Worm (Caenorhabditis elegans) whole organism, early embryonic: ENCODE data around the gene ifas-2.

Experiments used
- B0310.2 ChIP-seq: sonication (generic microtip); optimal IDR thresholded peaks from 2 replicates; lab custom pipeline; 2016; ENCODE audit warnings: mild to moderate bottlenecking, missing genetic modification characterization, missing compliant biosample characterization
- F13C5.2 ChIP-seq: sonication (generic microtip); optimal IDR thresholded peaks from 2 replicates; lab custom pipeline; 2017; ENCODE audit warnings: mild to moderate bottlenecking, missing genetic modification characterization, inconsistent platforms, missing compliant biosample characterization
- aly-1 ChIP-seq: sonication (generic microtip); optimal IDR thresholded peaks from 2 replicates; lab custom pipeline; 2016; ENCODE audit warnings: missing genetic modification characterization, missing compliant biosample characterization
- ama-1 ChIP-seq: fragments of 150-350 bp; optimal IDR thresholded peaks from 2 replicates; lab custom pipeline; 2014
- ceh-13 ChIP-seq: fragments of 200-800 bp; sonication (Bioruptor generic); optimal IDR thresholded peaks from 2 replicates; lab custom pipeline; 2018; ENCODE audit warnings: mild to moderate bottlenecking, missing genetic modification characterization, missing compliant biosample characterization
- ceh-36 ChIP-seq: sonication (generic microtip); optimal IDR thresholded peaks from 2 replicates; lab custom pipeline; 2016; ENCODE audit warnings: missing genetic modification characterization, inconsistent platforms, missing compliant biosample characterization
- ets-7 ChIP-seq: sonication (generic microtip); optimal IDR thresholded peaks from 2 replicates; lab custom pipeline; 2016; ENCODE audit warnings: missing genotype, missing genetic modification characterization, missing compliant biosample characterization
- flt-1 ChIP-seq: fragments of 200-800 bp; sonication (Bioruptor generic); IDR thresholded peaks from 2 replicates; pipeline ENCODE4 v1.3.6; 2022; ENCODE audit warnings: missing genetic modification characterization, missing compliant biosample characterization
- hmbx-1 ChIP-seq: sonication (generic microtip); optimal IDR thresholded peaks from 2 replicates; lab custom pipeline; 2016; ENCODE audit warnings: mild to moderate bottlenecking, missing genetic modification characterization, missing compliant biosample characterization
- hmg-4 ChIP-seq: fragments of 200-800 bp; sonication (Bioruptor generic); optimal IDR thresholded peaks from 2 replicates; lab custom pipeline; 2018; ENCODE audit warnings: mild to moderate bottlenecking, missing genetic modification characterization, missing compliant biosample characterization
- hnd-1 ChIP-seq: sonication (generic microtip); optimal IDR thresholded peaks from 2 replicates; lab custom pipeline; 2016; ENCODE audit warnings: missing genetic modification characterization, missing compliant biosample characterization
- pes-1 ChIP-seq: fragments of 200-800 bp; sonication (Bioruptor generic); IDR thresholded peaks from 2 replicates; pipeline ENCODE4 v1.3.6; 2022; ENCODE audit warnings: missing genetic modification reagents, missing genetic modification characterization, missing compliant biosample characterization
- scrt-1 ChIP-seq: fragments of 200-800 bp; sonication (Bioruptor generic); IDR thresholded peaks from 2 replicates; pipeline ENCODE4 v1.3.6; 2022; ENCODE audit warnings: missing genetic modification characterization, missing compliant biosample characterization
- sea-1 ChIP-seq: fragments of 200-800 bp; sonication (Bioruptor generic); conservative IDR thresholded peaks from 2 replicates; pipeline ENCODE4 v1.3.6; 2022; ENCODE audit warnings: missing genetic modification characterization, missing compliant biosample characterization
- tbx-11 ChIP-seq: fragments of 200-800 bp; sonication (Bioruptor generic); IDR thresholded peaks from 2 replicates; pipeline ENCODE4 v1.3.6; 2022; ENCODE audit warnings: missing genetic modification characterization, missing compliant biosample characterization
- tbx-37 ChIP-seq: fragments of 200-800 bp; sonication (Bioruptor generic); conservative IDR thresholded peaks from 2 replicates; pipeline ENCODE4 v1.3.6; 2022; ENCODE audit warnings: missing genetic modification reagents, missing genetic modification characterization, missing compliant biosample characterization
- tra-4 ChIP-seq: sonication (generic microtip); optimal IDR thresholded peaks from 2 replicates; lab custom pipeline; 2017; ENCODE audit warnings: missing genetic modification characterization, missing compliant biosample characterization

Gene ifas-2

ce11 chrV:16888788-16889325 lies at the start of gene ifas-2, which contains the start of gene fbxa-44:
Gene ifas-2 (minus strand): TSS chrV:16888888.
Gene fbxa-44 (plus strand): TSS chrV:16889275.
- TF ChIP-seq flt-1 (GFP tag; lab: Robert Waterston, UW) (no peak), ets-7 (tag; lab: Kevin White, UChicago) (no peak)

ce11 chrV:16927345-16927744 lies 38.7 kb upstream of the ifas-2 start, which contains the start of gene Y102A5C.36:
Gene Y102A5C.36 (minus strand): TSS chrV:16927445.
- no peak for TF ChIP-seq ama-1 (lab: Kevin White, UChicago)
- TF ChIP-seq aly-1 (tag; lab: Kevin White, UChicago), result no peak
- no peak for TF ChIP-seq ets-7 (tag; lab: Kevin White, UChicago)
- no peak for TF ChIP-seq scrt-1 (GFP tag; lab: Robert Waterston, UW)
- no peak for TF ChIP-seq sea-1
- no peak for TF ChIP-seq F13C5.2 (tag; lab: Kevin White, UChicago)
- no peak for TF ChIP-seq tbx-37 (GFP tag; lab: Robert Waterston, UW)
- TF ChIP-seq hmg-4, result no peak
- TF ChIP-seq ceh-13 (GFP tag; lab: Kevin White, UChicago), result no peak
- TF ChIP-seq hmbx-1 (tag; lab: Kevin White, UChicago), result no peak
- TF ChIP-seq B0310.2 (tag; lab: Kevin White, UChicago), result no peak
- no peak for TF ChIP-seq flt-1 (GFP tag; lab: Robert Waterston, UW)

- TF ChIP-seq tbx-11 (GFP tag; lab: Robert Waterston, UW) (no peak), hmbx-1 (tag; lab: Kevin White, UChicago) (no peak), B0310.2 (tag; lab: Kevin White, UChicago) (no peak), ceh-13 (GFP tag; lab: Kevin White, UChicago) (no peak), tra-4 (tag; lab: Kevin White, UChicago) (no peak), ets-7 (tag; lab: Kevin White, UChicago) (no peak), ama-1 (lab: Kevin White, UChicago) (no peak), tbx-37 (GFP tag; lab: Robert Waterston, UW) (no peak), hnd-1 (tag; lab: Kevin White, UChicago) (no peak), aly-1 (tag; lab: Kevin White, UChicago) (no peak), ceh-36 (tag; lab: Kevin White, UChicago) (no peak), flt-1 (GFP tag; lab: Robert Waterston, UW) (no peak), sea-1 (no peak), scrt-1 (GFP tag; lab: Robert Waterston, UW) (no peak)
Measured at ce11 chrV:16921952-16922351, 33.3 kb upstream of the ifas-2 start, which contains the start of gene Y102A5C.4. Gene Y102A5C.4 (plus strand): TSS chrV:16922252.

- no peak for TF ChIP-seq sea-1
- TF ChIP-seq aly-1 (tag; lab: Kevin White, UChicago), result no peak
- no peak for TF ChIP-seq ceh-13 (GFP tag; lab: Kevin White, UChicago)
- TF ChIP-seq hnd-1 (tag; lab: Kevin White, UChicago), result no peak
- no peak for TF ChIP-seq tra-4 (tag; lab: Kevin White, UChicago)
- no peak for TF ChIP-seq tbx-11 (GFP tag; lab: Robert Waterston, UW)
- no peak for TF ChIP-seq ceh-36 (tag; lab: Kevin White, UChicago)
Measured at ce11 chrV:16919675-16920074, 31.0 kb upstream of the ifas-2 start.

- TF ChIP-seq ceh-36 (tag; lab: Kevin White, UChicago), result no peak
- TF ChIP-seq scrt-1 (GFP tag; lab: Robert Waterston, UW), result no peak
- no peak for TF ChIP-seq B0310.2 (tag; lab: Kevin White, UChicago)
- no peak for TF ChIP-seq flt-1 (GFP tag; lab: Robert Waterston, UW)
- TF ChIP-seq hnd-1 (tag; lab: Kevin White, UChicago), result no peak
- no peak for TF ChIP-seq pes-1 (GFP tag; lab: Robert Waterston, UW)
- TF ChIP-seq ceh-13 (GFP tag; lab: Kevin White, UChicago), result no peak
- no peak for TF ChIP-seq hmbx-1 (tag; lab: Kevin White, UChicago)
- no peak for TF ChIP-seq ama-1 (lab: Kevin White, UChicago)
- no peak for TF ChIP-seq hmg-4
- TF ChIP-seq F13C5.2 (tag; lab: Kevin White, UChicago), result no peak
- no peak for TF ChIP-seq tbx-37 (GFP tag; lab: Robert Waterston, UW)
- TF ChIP-seq tbx-11 (GFP tag; lab: Robert Waterston, UW), result no peak
Measured at ce11 chrV:16918378-16918777, 29.7 kb upstream of the ifas-2 start, which contains the start of the genes fbxa-206 and Y102A5C.2. Gene fbxa-206 (minus strand): TSS chrV:16918478. Gene Y102A5C.2 (plus strand): TSS chrV:16918731.

ce11 chrV:16916079-16916478 lies 27.4 kb upstream of the ifas-2 start, which contains the start of gene F09C6.10:
Gene F09C6.10 (minus strand): TSS chrV:16916179.
- TF ChIP-seq hnd-1 (tag; lab: Kevin White, UChicago) (no peak), ama-1 (lab: Kevin White, UChicago) (no peak), ceh-36 (tag; lab: Kevin White, UChicago) (no peak), scrt-1 (GFP tag; lab: Robert Waterston, UW) (no peak), tbx-11 (GFP tag; lab: Robert Waterston, UW) (no peak), aly-1 (tag; lab: Kevin White, UChicago) (no peak), ets-7 (tag; lab: Kevin White, UChicago) (no peak), pes-1 (GFP tag; lab: Robert Waterston, UW) (no peak), flt-1 (GFP tag; lab: Robert Waterston, UW) (no peak), ceh-13 (GFP tag; lab: Kevin White, UChicago) (no peak), B0310.2 (tag; lab: Kevin White, UChicago) (no peak), hmbx-1 (tag; lab: Kevin White, UChicago) (no peak), sea-1 (no peak), hmg-4 (no peak), tbx-37 (GFP tag; lab: Robert Waterston, UW) (no peak), F13C5.2 (tag; lab: Kevin White, UChicago) (no peak), tra-4 (tag; lab: Kevin White, UChicago) (no peak)

ce11 chrV:16911934-16912333 lies 23.2 kb upstream of the ifas-2 start, which contains the start of gene nhr-116:
Gene nhr-116 (plus strand): TSS chrV:16912234.
- TF ChIP-seq hmg-4, result no peak
- TF ChIP-seq ceh-36 (tag; lab: Kevin White, UChicago), result no peak
- TF ChIP-seq B0310.2 (tag; lab: Kevin White, UChicago), result no peak
- TF ChIP-seq hnd-1 (tag; lab: Kevin White, UChicago), result no peak
- no peak for TF ChIP-seq F13C5.2 (tag; lab: Kevin White, UChicago)
- no peak for TF ChIP-seq tbx-37 (GFP tag; lab: Robert Waterston, UW)
